Fruit fly (Drosophila melanogaster): ENCODE measurements around the gene CG3769.

DNA sequence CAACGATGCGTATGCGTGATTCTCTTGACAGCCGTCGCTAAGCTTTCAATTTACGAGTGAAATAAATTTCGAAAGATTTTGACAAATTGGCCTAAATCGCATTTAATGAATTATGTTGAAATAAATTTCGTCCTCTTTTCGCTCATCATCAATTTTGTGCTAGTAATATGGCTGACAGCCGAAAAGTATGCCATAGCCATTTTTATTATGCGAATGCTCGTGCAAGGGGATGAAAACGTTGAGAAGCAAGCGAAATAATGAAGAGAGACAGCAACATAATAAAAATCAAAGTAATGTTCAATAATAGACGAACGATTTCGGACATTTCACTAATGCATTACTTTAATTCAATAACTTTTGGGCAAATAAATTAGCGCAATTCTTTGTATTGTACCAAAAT, 48.9 kb upstream of the CG3769 start:
- TF ChIP-seq bab1 (GFP tag; optimal IDR thresholded peaks at IDR 0.05) (no peak), tj (GFP tag; optimal IDR thresholded peaks at IDR 0.05) (no peak), Mnt (GFP tag; optimal IDR thresholded peaks at IDR 0.05) (no peak), CG33017 (tag; optimal IDR thresholded peaks at IDR 0.05) (no peak), CG14711 (tag; optimal IDR thresholded peaks at IDR 0.05) (no peak), CG7101 (tag; optimal IDR thresholded peaks at IDR 0.05) (no peak), Clk (GFP tag; optimal IDR thresholded peaks at IDR 0.05) (no peak), CG12768 (GFP tag; optimal IDR thresholded peaks at IDR 0.05) (no peak)

All from whole organism, adult.